Fruit fly (Drosophila melanogaster) ovary, adult (tissue): Measurements from ENCODE around the gene Gba1b.

Source experiments
- CG17801 ChIP-seq: fragments of 200-800 bp; optimal IDR thresholded peaks from 2 replicates; lab custom pipeline; 2019; ENCODE audit warnings: missing biosample characterization, mild to moderate bottlenecking, missing genetic modification characterization, moderate library complexity; ENCODE audit not compliant: partially characterized antibody

Gba1b gene

dm6 chr3R:23704383-23705033 is at the start of gene Gba1b:
Gba1b (plus strand) TSS chr3R:23704804.
- no peak for TF ChIP-seq CG17801 (GFP tag; lab: Kevin White, UChicago)

- peak; percentile 20 for TF ChIP-seq CG17801 (GFP tag; lab: Kevin White, UChicago)
Measured at dm6 chr3R:23655501-23655900, 49.1 kb upstream of the Gba1b start.

- TF ChIP-seq CG17801 (GFP tag; lab: Kevin White, UChicago), result no peak
Measured at dm6 chr3R:23657357-23658318, 47.0 kb upstream of the Gba1b start.

- TF ChIP-seq CG17801 (GFP tag; lab: Kevin White, UChicago), result peak; percentile 48
Measured at dm6 chr3R:23658948-23659347, 45.7 kb upstream of the Gba1b start.

dm6 chr3R:23659598-23659997 is 45.0 kb upstream of the Gba1b start:
- TF ChIP-seq CG17801 (GFP tag; lab: Kevin White, UChicago), result no peak

dm6 chr3R:23662782-23663181 is 41.8 kb upstream of the Gba1b start:
- no peak for TF ChIP-seq CG17801 (GFP tag; lab: Kevin White, UChicago)

dm6 chr3R:23664437-23664836 is 40.2 kb upstream of the Gba1b start:
- no peak for TF ChIP-seq CG17801 (GFP tag; lab: Kevin White, UChicago)

dm6 chr3R:23666672-23667211 is 37.9 kb upstream of the Gba1b start:
- no peak for TF ChIP-seq CG17801 (GFP tag; lab: Kevin White, UChicago)

dm6 chr3R:23667451-23667850 is 37.2 kb upstream of the Gba1b start:
- no peak for TF ChIP-seq CG17801 (GFP tag; lab: Kevin White, UChicago)

dm6 chr3R:23668583-23668982 is 36.0 kb upstream of the Gba1b start:
- no peak for TF ChIP-seq CG17801 (GFP tag; lab: Kevin White, UChicago)

- peak; percentile 98 for TF ChIP-seq CG17801 (GFP tag; lab: Kevin White, UChicago)
Measured at dm6 chr3R:23669401-23670216, 35.0 kb upstream of the Gba1b start, which contains the start of gene CG31145. CG31145 (minus strand) TSS chr3R:23669659.

- no peak for TF ChIP-seq CG17801 (GFP tag; lab: Kevin White, UChicago)
Measured at dm6 chr3R:23673084-23673483, 31.5 kb upstream of the Gba1b start.

- no peak for TF ChIP-seq CG17801 (GFP tag; lab: Kevin White, UChicago)
Measured at dm6 chr3R:23674369-23674768, 30.2 kb upstream of the Gba1b start.

- TF ChIP-seq CG17801 (GFP tag; lab: Kevin White, UChicago), result no peak
Measured at dm6 chr3R:23675646-23676045, 29.0 kb upstream of the Gba1b start.
